Worm (Caenorhabditis elegans) whole organism, L4/young adult: Measurements from ENCODE around the gene C27D9.2.

ENCODE experiments used
- W03F9.2 ChIP-seq: fragments of 150-350 bp; optimal IDR thresholded peaks from 2 replicates; lab custom pipeline; 2014; ENCODE audit warnings: missing biosample characterization, missing genetic modification characterization
- dao-5 ChIP-seq: sonication (generic microtip); optimal IDR thresholded peaks from 2 replicates; lab custom pipeline; 2016; ENCODE audit warnings: missing genotype, missing genetic modification characterization, moderate library complexity, missing compliant biosample characterization
- him-1 ChIP-seq: sonication (generic microtip); optimal IDR thresholded peaks from 2 replicates; lab custom pipeline; 2016; ENCODE audit warnings: missing genotype, missing genetic modification reagents, missing genetic modification characterization, missing compliant biosample characterization

The C27D9.2 gene

DNA sequence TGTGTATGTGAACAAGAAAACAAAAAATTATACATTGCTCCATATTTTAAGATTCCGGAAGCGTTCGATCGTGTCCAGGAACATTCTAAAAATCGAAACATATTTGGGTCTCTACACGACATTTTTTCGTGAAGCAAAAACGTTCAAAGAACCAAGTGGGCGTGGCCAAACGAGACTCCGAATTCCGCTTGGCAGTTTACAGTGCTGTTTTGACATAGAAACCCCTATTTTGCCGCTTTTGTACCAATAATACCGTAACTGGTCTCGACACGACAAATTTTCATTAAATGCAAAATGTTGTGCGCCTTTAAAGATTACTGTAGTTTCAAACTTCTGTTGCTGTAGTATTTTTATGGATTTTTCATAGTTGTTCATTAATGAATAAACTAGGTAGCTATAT, 997 bp downstream of the C27D9.2 start:
- TF ChIP-seq W03F9.2 (tag; lab: Kevin White, UChicago) (no peak), dao-5 (tag; lab: Kevin White, UChicago) (no peak), him-1 (no peak)

DNA sequence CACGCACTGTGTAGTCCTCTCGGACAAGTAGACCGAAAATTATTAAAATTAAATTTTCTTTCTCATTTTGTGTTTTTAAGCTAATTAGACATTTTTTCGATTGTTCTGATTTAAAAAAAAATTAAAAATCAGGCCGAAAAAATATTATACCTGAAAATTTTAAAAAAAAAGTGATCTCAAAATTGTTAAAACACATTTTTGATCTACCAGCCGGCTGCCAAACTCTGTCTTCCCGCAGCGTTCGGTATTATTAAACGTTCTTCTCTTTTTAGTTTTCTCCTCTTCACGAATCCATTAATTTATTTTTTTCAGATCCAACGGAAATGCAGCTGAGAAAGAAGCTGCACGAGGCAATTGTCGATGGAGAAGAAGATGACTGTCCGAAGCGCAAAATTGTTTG, 3.5 kb downstream of the C27D9.2 start, which contains the start of gene C27D9.1:
TSS of gene C27D9.1 (plus strand) at position 281 of the 400 bp plus-strand sequence.
- TF ChIP-seq him-1 (no peak), dao-5 (tag; lab: Kevin White, UChicago) (no peak), W03F9.2 (tag; lab: Kevin White, UChicago) (no peak)

DNA sequence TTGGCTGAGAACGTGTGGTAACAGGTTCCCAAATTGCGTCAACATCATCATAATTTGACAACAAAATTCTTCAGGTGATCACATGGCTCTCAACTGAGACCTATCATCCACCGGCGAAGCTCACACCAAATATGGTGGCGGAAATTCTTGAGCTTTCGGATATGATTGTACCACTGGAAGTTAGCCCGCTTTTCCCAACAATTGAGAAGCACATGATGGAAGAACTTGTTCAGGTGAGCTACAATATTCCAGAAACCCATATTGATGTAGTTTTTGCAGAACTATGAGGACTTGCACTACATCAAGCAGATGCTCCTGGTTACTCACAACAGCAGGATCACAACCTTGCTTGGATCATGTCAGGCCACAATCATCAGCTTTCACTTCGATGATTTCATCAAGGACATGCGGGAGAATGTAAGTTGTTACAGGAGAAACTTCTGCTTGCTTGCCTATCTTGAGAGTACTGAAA, 4.4 kb downstream of the C27D9.2 start, which contains the start of gene F41C3.1:
TSS of gene F41C3.1 (plus strand) at position 51 of the 472 bp plus-strand sequence.
- TF ChIP-seq him-1, result no peak
- no peak for TF ChIP-seq dao-5 (tag; lab: Kevin White, UChicago)
- no peak for TF ChIP-seq W03F9.2 (tag; lab: Kevin White, UChicago)

DNA sequence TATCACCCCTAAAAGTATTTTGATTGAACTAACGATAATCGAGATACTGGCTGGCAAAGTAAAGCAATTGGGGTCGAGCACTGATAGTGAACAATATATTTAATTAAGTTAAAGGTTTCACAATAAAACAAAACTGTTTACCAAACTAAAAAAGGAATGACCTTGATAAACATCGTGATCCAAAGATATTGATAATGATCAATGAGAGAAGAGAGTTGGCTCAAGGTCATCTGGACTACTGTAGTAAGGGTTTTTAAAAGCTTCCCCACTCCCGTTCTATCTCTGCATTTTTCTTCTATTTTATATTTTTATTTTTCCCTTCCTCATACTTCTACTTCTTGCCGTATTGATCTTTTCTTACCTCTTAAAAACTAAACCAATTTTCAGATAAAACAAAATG, 7.1 kb downstream of the C27D9.2 start, which contains the start of gene F41C3.2:
TSS of gene F41C3.2 (plus strand) at position 388 of the 400 bp plus-strand sequence.
- no peak for TF ChIP-seq W03F9.2 (tag; lab: Kevin White, UChicago)
- TF ChIP-seq him-1, result no peak
- TF ChIP-seq dao-5 (tag; lab: Kevin White, UChicago), result no peak

DNA sequence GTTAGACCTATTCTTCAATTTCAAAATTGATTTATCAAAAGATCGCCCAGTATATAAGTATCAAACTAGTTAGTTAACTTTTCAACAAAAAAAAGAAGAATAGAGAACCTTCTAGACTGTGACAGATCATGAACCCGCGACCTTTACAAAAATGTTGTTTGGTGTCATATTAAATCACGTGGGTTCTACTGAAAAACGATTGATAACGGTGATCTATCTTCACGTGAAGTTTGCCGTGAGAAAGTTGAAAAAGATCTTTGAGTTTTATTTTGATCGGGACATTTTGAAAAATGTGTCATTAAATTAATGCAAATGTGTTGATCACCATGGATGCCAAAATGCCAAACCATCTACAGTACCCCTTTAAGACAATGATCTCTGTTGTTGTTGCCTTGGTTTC, 8.3 kb downstream of the C27D9.2 start:
- no peak for TF ChIP-seq him-1
- TF ChIP-seq W03F9.2 (tag; lab: Kevin White, UChicago), result no peak
- no peak for TF ChIP-seq dao-5 (tag; lab: Kevin White, UChicago)

DNA sequence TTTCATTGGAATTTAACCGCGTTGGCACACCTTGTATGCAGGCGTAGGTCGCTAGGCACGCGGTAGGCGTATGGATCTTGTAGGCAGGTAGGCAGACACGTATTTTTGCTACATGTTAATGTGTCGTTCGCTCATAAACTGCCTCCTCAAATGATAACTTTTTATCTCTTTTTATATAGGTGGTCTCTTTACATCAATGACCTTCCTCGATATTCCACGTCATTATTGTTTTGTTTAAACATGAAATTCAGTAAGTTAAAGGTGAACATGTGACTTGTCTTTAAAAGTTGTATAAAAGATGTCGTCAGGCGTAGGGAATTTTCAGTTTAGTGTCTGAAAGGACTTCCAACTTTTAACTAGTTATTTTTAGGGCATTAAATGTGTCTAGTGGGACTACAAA, 9.0 kb downstream of the C27D9.2 start:
- TF ChIP-seq him-1 (no peak), dao-5 (tag; lab: Kevin White, UChicago) (no peak), W03F9.2 (tag; lab: Kevin White, UChicago) (no peak)

DNA sequence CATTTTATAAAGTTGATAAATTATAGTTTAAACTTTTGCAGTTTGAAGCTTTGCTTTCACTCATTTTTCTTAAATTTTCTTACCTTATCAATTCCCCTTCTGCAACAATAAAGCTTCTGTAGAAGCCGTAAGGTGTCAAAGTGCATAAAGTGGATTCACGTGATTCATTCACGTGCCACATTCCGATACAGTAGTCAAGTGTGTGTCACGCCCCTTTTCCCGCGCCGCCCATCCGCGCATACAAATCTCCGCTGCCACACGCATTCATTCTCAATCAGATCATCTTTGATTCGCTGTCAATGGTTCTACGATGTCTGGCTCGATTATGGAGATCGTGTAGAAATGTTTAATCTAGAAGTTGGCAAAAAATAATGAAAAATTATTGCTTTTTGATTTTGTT, 9.6 kb downstream of the C27D9.2 start:
- TF ChIP-seq him-1 (no peak), dao-5 (tag; lab: Kevin White, UChicago) (no peak), W03F9.2 (tag; lab: Kevin White, UChicago) (no peak)

DNA sequence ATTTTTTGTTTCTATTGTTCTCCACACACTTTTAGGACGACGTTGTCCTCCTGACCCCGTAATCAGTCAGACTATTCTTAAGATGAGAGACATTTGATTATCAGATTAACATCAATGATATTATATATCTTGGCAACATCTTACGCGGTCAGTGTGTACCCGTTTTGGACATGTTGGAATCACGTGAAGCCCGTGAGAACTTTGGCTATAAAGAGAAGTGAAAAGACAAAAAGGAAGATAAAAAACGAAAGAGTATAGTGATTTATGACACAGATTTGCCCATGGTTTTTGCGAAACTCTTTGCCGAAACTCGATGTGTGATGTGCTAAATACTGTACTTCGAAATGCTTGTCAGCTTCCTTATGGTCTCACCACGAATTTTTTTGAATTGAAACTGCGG, 11.4 kb downstream of the C27D9.2 start:
- no peak for TF ChIP-seq W03F9.2 (tag; lab: Kevin White, UChicago)
- TF ChIP-seq him-1, result no peak
- no peak for TF ChIP-seq dao-5 (tag; lab: Kevin White, UChicago)

DNA sequence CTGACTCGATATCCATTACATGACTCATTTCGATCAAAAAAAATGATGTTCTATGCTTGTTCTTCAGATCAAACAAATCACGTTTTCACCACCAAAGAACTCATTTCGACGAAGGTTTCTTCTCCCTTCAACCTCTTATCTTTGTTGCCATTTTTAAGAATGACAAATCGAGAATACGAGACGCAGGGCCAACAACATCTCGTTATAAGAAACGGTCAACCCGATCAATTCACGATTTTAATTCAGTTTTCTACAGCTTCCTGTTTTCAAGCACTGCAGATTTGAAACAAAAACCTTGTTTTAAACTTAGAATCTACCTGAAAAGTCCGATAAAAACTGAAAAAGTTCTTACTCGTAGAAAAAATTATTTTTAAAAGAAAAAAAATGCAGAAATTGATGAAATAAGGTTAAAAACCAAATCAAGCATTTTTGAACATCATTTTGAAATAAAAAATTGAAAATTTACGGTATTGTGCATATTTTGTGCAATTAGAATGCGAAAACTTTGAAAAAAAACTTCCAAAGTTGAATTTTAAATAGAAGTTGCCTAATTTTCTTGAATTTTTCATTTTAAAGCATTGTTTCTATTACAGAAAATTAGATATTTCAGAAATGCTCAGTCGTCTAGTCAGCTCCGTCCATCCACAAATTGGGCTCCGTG, 15.0 kb downstream of the C27D9.2 start, which contains the start of gene acs-11:
TSS of gene acs-11 (plus strand) at position 611 of the 661 bp plus-strand sequence.
- TF ChIP-seq W03F9.2 (tag; lab: Kevin White, UChicago) (no peak), him-1 (no peak), dao-5 (tag; lab: Kevin White, UChicago) (no peak)

DNA sequence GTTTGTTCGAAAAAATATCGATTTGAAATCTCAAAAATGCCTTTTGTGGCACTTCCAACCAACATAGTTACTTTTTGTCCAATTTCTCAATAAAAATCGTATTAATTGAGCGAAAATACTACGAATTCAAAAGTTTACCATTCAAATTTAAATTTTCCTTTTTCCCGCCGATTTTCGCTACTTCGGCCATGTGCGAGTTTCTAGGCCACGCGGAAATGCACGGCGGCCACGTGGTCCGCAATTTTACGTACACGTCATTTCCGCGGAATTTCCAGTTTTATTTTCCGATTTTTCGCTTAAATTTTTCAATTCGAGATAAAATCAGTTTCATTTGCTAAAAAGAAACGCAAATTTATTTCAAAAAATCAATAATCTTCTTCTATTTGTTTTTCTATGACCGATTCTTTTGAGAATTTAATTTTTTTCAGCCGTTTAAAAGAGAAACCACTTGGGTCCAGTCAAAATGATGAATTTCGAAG, 16.6 kb downstream of the C27D9.2 start, which contains the start of gene eas-1:
TSS of gene eas-1 (plus strand) at position 429 of the 479 bp plus-strand sequence.
- TF ChIP-seq him-1, result peak; percentile 57
- TF ChIP-seq W03F9.2 (tag; lab: Kevin White, UChicago), result peak; percentile 86
- TF ChIP-seq dao-5 (tag; lab: Kevin White, UChicago), result no peak

DNA sequence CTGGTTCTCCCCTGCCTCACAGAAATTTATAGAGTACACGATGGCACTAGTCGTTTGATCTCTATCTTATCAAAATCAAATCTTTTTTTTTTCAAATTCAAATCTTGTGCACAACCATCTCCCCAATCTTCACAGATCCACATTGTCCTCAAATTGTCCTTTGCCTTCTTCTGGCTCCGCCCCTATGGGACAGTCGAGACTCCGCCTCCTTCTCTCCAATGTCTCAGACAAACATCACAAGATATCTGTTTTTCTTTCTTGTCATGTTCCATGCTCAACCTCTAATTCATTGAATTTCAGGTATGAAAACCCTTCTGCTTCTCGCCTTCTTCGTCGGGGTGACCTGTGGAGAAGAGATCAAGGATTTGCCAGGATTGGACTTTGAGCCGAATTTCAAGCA, 19.3 kb downstream of the C27D9.2 start, which contains the start of gene ctsa-1.1:
TSS of gene ctsa-1.1 (plus strand) at position 301 of the 400 bp plus-strand sequence.
- TF ChIP-seq W03F9.2 (tag; lab: Kevin White, UChicago) (no peak), dao-5 (tag; lab: Kevin White, UChicago) (no peak), him-1 (no peak)

DNA sequence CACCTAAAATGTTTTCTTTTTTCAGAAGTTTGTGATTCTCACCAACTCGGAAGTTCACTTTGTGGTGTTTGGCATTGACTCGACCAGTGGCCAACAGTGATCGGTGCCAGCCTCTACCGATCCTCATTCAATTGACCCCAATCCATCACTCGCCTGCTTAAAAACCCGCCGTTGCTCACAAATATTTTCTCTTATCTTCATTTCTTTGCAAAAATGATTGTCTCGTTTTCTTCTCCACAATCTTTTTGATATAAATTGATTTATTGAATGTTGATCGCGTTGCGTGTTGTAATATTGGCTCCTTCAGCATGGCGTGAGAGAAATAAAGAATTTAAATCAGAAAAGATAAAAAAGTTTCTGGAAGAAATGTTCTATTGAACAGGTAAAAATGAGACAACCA, 20.1 kb downstream of the C27D9.2 start:
- TF ChIP-seq him-1 (no peak), W03F9.2 (tag; lab: Kevin White, UChicago) (no peak), dao-5 (tag; lab: Kevin White, UChicago) (no peak)

DNA sequence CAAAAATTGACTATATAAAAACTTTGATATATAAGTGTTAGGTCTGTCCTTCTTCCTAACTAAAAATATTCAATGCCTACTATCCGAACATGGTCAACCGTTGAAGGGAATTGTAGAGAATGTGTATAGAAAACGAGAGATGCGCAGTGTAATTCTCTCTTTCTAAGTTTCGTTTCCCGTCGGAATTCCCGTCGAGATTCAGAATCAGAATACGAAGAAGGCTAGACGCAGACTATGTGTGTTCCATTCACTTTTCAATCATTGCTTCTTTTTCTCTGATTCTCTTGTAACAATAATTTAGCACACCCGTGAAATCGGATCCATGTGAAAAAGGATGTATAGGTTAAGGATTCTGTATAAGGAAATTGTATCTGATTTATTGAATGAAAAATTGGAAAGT, 22.2 kb downstream of the C27D9.2 start:
- TF ChIP-seq him-1 (no peak), W03F9.2 (tag; lab: Kevin White, UChicago) (no peak), dao-5 (tag; lab: Kevin White, UChicago) (no peak)

DNA sequence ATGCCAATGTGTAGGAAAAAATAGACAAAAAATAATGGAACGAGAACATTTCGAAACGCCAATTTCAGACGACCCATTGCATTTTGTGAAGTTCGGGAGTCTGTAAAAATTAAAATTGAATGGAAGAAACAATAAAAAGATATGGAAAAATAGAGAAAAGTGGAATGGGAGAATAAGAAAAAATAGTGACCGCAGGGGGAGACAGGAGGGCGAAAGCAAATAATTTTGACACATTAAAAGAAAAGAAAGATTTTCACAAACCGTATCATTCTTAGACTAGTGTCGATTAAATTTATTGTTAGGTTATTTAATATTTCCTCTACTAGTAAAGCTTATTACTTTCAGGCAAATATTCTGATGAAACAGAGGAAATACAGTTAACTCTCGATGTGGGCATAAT, 22.8 kb downstream of the C27D9.2 start, which contains the start of gene F41C3.11:
TSS of gene F41C3.11 (minus strand) at position 101 of the 400 bp plus-strand sequence.
- TF ChIP-seq W03F9.2 (tag; lab: Kevin White, UChicago) (no peak), dao-5 (tag; lab: Kevin White, UChicago) (no peak), him-1 (no peak)
